Fruit fly (Drosophila melanogaster) whole organism, wandering third instar larva: Measurements from ENCODE around the gene Sf3b2.

Experiments
- Abd-B ChIP-seq: fragments of >200 bp; optimal IDR thresholded peaks from 2 replicates; lab custom pipeline; 2017; ENCODE audit warnings: missing biosample characterization, missing genetic modification characterization
- CG32264 ChIP-seq: fragments of 200-800 bp; sonication (Bioruptor generic); optimal IDR thresholded peaks from 2 replicates; lab custom pipeline; 2016; ENCODE audit warnings: missing biosample characterization, missing genetic modification characterization
- CG9705 ChIP-seq: fragments of 200-800 bp; sonication (Bioruptor generic); optimal IDR thresholded peaks from 2 replicates; lab custom pipeline; 2018; ENCODE audit warnings: missing biosample characterization, mild to moderate bottlenecking, missing genetic modification characterization
- Dfd ChIP-seq: fragments of >200 bp; optimal IDR thresholded peaks from 2 replicates; lab custom pipeline; 2017; ENCODE audit warnings: missing biosample characterization, missing genetic modification characterization
- Dif ChIP-seq: fragments of 200-275, 200-300 bp; sonication (Bioruptor generic); optimal IDR thresholded peaks from 2 replicates; lab custom pipeline; 2018; ENCODE audit warnings: missing biosample characterization, missing genetic modification characterization; ENCODE audit not compliant: partially characterized antibody
- GATAd ChIP-seq: sonication (Bioruptor generic); optimal IDR thresholded peaks from 2 replicates; lab custom pipeline; 2016; ENCODE audit warnings: missing biosample characterization, missing genetic modification characterization
- HLH106 ChIP-seq: fragments of 200-800 bp; optimal IDR thresholded peaks from 3 replicates; lab custom pipeline; 2019; ENCODE audit warnings: missing biosample characterization, mild to moderate bottlenecking, missing genetic modification characterization, moderate library complexity
- Hnf4 ChIP-seq: fragments of 200-800 bp; sonication (Bioruptor generic); optimal IDR thresholded peaks from 2 replicates; lab custom pipeline; 2016; ENCODE audit warnings: missing biosample characterization, mild to moderate bottlenecking, missing genetic modification characterization
- Hr78 ChIP-seq: fragments of >200 bp; optimal IDR thresholded peaks from 2 replicates; lab custom pipeline; 2017; ENCODE audit warnings: missing biosample characterization, missing genetic modification characterization
- Hr83 ChIP-seq: fragments of 200-300 bp; sonication (Bioruptor generic); optimal IDR thresholded peaks from 2 replicates; lab custom pipeline; 2016; ENCODE audit warnings: missing biosample characterization, mild to moderate bottlenecking, missing genetic modification characterization, moderate library complexity; ENCODE audit not compliant: poor library complexity, severe bottlenecking
- Jra ChIP-seq: sonication (Bioruptor generic); optimal IDR thresholded peaks from 2 replicates; lab custom pipeline; 2016; ENCODE audit warnings: missing biosample characterization, missing genetic modification characterization
- Mio ChIP-seq: sonication (Bioruptor generic); optimal IDR thresholded peaks from 2 replicates; lab custom pipeline; 2016; ENCODE audit warnings: missing biosample characterization, missing genetic modification characterization
- OdsH ChIP-seq: fragments of 200-800 bp; sonication (Bioruptor generic); optimal IDR thresholded peaks from 2 replicates; lab custom pipeline; 2016; ENCODE audit warnings: missing biosample characterization, mild to moderate bottlenecking, missing genetic modification characterization
- Rel ChIP-seq, 2 experiments: fragments of 200-800 bp; sonication (Bioruptor generic) in 1 of 2; optimal IDR thresholded peaks; 2 replicates in 1 of 2; 3 replicates in 1 of 2; lab custom pipeline; 2016 to 2019; ENCODE audit warnings: mild to moderate bottlenecking in 2 of 2, missing biosample characterization in 2 of 2, missing genetic modification characterization in 2 of 2, moderate library complexity in 1 of 2
- Sp1 ChIP-seq: fragments of 200-800 bp; sonication (Bioruptor generic); optimal IDR thresholded peaks from 3 replicates; lab custom pipeline; 2019; ENCODE audit warnings: missing biosample characterization, mild to moderate bottlenecking, missing genetic modification characterization, moderate library complexity
- br ChIP-seq: fragments of 200-800 bp; sonication (Bioruptor generic); optimal IDR thresholded peaks from 2 replicates; lab custom pipeline; 2016; ENCODE audit warnings: missing biosample characterization, missing genetic modification characterization
- dl ChIP-seq, 2 experiments: fragments of 175-275, 200-275 bp in 1 of 2; fragments of 200-275 bp in 1 of 2; sonication (Bioruptor generic); optimal IDR thresholded peaks; lab custom pipeline; 2018; ENCODE audit warnings: mild to moderate bottlenecking in 2 of 2, missing biosample characterization in 2 of 2, missing genetic modification characterization in 2 of 2, moderate library complexity in 2 of 2; ENCODE audit not compliant: partially characterized antibody in 2 of 2, insufficient read depth in 1 of 2
- dmrt93B ChIP-seq: fragments of 200-800 bp; sonication (Bioruptor generic); optimal IDR thresholded peaks from 2 replicates; lab custom pipeline; 2018; ENCODE audit warnings: missing biosample characterization, mild to moderate bottlenecking, missing genetic modification characterization
- ey ChIP-seq: fragments of 200-800 bp; sonication (Bioruptor generic); optimal IDR thresholded peaks from 2 replicates; lab custom pipeline; 2016; ENCODE audit warnings: missing biosample characterization, missing genetic modification characterization
- foxo ChIP-seq, 2 experiments: fragments of 200-800 bp; sonication (Bioruptor generic); optimal IDR thresholded peaks; 2 replicates in 1 of 2; 3 replicates in 1 of 2; lab custom pipeline; 2016 to 2017; ENCODE audit warnings: missing biosample characterization in 2 of 2, missing genetic modification characterization in 2 of 2
- fru ChIP-seq: fragments of 200-800 bp; sonication (Bioruptor generic); optimal IDR thresholded peaks from 3 replicates; lab custom pipeline; 2016; ENCODE audit warnings: missing biosample characterization, mild to moderate bottlenecking, missing genetic modification characterization
- h ChIP-seq: fragments of 200-800 bp; sonication (Bioruptor generic); optimal IDR thresholded peaks from 3 replicates; lab custom pipeline; 2016; ENCODE audit warnings: missing biosample characterization, mild to moderate bottlenecking, missing genetic modification characterization
- jim ChIP-seq: fragments of 175-275, 200-325 bp; sonication (Bioruptor generic); optimal IDR thresholded peaks from 2 replicates; lab custom pipeline; 2016; ENCODE audit warnings: missing biosample characterization, mild to moderate bottlenecking, missing genetic modification characterization
- lola ChIP-seq: fragments of >200 bp; optimal IDR thresholded peaks from 2 replicates; lab custom pipeline; 2017; ENCODE audit warnings: missing biosample characterization, missing genetic modification characterization
- pan ChIP-seq: fragments of >200 bp; optimal IDR thresholded peaks from 2 replicates; lab custom pipeline; 2017
- psq ChIP-seq: fragments of 200-800 bp; sonication (Bioruptor generic); optimal IDR thresholded peaks from 3 replicates; lab custom pipeline; 2017; ENCODE audit warnings: missing biosample characterization, mild to moderate bottlenecking, missing genetic modification characterization, moderate library complexity
- rgr ChIP-seq: fragments of 200-800 bp; sonication (Bioruptor generic); optimal IDR thresholded peaks from 3 replicates; lab custom pipeline; 2016; ENCODE audit warnings: missing biosample characterization, mild to moderate bottlenecking, missing genetic modification characterization
- sage ChIP-seq: fragments of 200-800 bp; sonication (Bioruptor generic); optimal IDR thresholded peaks from 2 replicates; lab custom pipeline; 2016; ENCODE audit warnings: missing biosample characterization, mild to moderate bottlenecking, missing genetic modification characterization
- sv ChIP-seq: fragments of 200-800 bp; sonication (Bioruptor generic); optimal IDR thresholded peaks from 3 replicates; lab custom pipeline; 2016; ENCODE audit warnings: missing biosample characterization, missing genetic modification characterization
- tai ChIP-seq: sonication (Bioruptor generic); optimal IDR thresholded peaks from 2 replicates; lab custom pipeline; 2016; ENCODE audit warnings: missing biosample characterization, missing genetic modification characterization
- woc ChIP-seq: sonication (Bioruptor generic); optimal IDR thresholded peaks from 2 replicates; lab custom pipeline; 2016; ENCODE audit warnings: missing biosample characterization, mild to moderate bottlenecking, missing genetic modification characterization

Gene Sf3b2

DNA sequence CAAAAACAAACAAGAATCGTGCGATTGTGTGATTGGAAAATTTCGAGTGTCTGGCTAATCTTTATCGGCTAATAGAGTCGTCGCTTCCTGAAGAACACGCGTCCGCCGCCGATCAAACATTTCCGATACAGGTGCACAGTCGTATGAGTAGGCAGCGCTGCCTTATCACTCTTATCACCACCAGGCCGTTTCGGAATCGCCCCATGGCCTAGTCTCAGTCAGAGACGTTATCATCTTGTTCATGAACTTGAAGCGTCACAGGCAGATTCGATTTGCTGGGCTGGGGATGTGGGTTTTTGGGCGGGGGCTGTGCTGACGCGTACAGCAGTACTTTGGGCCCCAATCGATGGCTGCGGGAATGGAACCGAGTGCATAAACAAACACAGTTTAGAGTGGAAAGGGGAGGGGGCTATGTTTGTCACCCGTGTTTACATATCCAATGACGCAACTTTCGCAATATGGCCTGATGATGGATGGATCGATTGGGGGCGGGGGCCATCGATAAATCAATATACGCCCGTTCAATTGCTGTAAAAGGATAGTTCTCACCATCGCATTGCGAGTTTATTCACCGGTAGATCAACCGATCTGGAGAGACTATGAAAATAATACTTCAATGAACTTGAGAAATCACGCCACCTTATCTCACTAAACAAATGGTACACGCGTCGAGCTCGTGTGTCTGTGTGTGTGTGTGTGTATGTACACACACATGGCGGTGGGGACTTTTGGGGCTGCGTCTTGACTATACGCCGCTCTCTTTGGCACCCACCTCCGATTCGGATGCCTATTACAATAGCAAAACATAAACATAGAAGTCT, 29.2 kb upstream of the Sf3b2 start:
- TF ChIP-seq fru (GFP tag; lab: Kevin White, UChicago), result peak; percentile 22
- TF ChIP-seq Jra, result no peak
- TF ChIP-seq Hr78 (GFP tag; lab: Kevin White, UChicago), result no peak
- no peak for TF ChIP-seq Dfd (GFP tag; lab: Kevin White, UChicago)
- no peak for TF ChIP-seq Abd-B (GFP tag; lab: Kevin White, UChicago)
- peak; percentile 93 for TF ChIP-seq h (GFP tag; lab: Kevin White, UChicago)
- no peak for TF ChIP-seq Mio (GFP tag; lab: Kevin White, UChicago)
- peak; percentile 11 for TF ChIP-seq rgr (GFP tag; lab: Kevin White, UChicago)
- TF ChIP-seq Hr83, result peak; percentile 52
- no peak for TF ChIP-seq Rel (GFP tag; optimal IDR thresholded peaks at IDR 0.05; lab: Kevin White, UChicago)
- peak; percentile 70 for TF ChIP-seq Rel (tag; optimal IDR thresholded peaks at IDR 0.05; lab: Kevin White, UChicago)
- TF ChIP-seq woc (GFP tag; lab: Kevin White, UChicago), result no peak
- TF ChIP-seq sv (GFP tag; lab: Kevin White, UChicago), result no peak
- TF ChIP-seq tai (GFP tag; lab: Kevin White, UChicago), result no peak
- TF ChIP-seq OdsH (GFP tag; lab: Kevin White, UChicago), result peak; percentile 14
- no peak for TF ChIP-seq CG32264 (GFP tag; lab: Kevin White, UChicago)
- TF ChIP-seq, all 38 proteins: peak for 6

DNA sequence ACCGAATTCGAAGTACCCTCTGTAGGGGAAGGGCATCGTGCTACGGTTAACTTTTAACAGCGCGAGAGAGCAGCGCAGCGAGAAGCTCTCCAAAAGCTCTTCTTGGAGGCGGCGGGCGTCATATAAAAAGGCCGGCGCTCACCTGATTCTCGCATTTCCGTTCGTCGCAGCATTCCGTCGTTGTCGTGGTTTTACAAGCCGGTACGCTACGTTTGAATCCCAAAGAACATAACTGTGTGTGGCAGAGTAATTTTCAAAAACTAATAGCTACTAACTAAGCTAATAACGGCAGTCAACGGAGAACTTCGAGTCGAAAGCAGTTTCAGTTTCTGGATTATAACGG, 27.5 kb upstream of the Sf3b2 start, which contains the start of gene FASN1:
TSS of gene FASN1 (plus strand) at position 151 of the 343 bp plus-strand sequence.
- peak; percentile 48 for TF ChIP-seq Jra
- TF ChIP-seq dl (GFP tag; optimal IDR thresholded peaks at IDR 0.05; lab: Kevin White, UChicago; ENCODE audit: insufficient read depth in 1 of 2, partially characterized antibody in 2 of 2), result no peak
- TF ChIP-seq HLH106 (tag; lab: Kevin White, UChicago), result peak; percentile 29
- peak; percentile 23 for TF ChIP-seq h (GFP tag; lab: Kevin White, UChicago)
- TF ChIP-seq Dif (GFP tag; lab: Kevin White, UChicago), result peak; percentile 72
- no peak for TF ChIP-seq OdsH (GFP tag; lab: Kevin White, UChicago)
- peak; percentile 26 for TF ChIP-seq rgr (GFP tag; lab: Kevin White, UChicago)
- TF ChIP-seq br (GFP tag; lab: Kevin White, UChicago), result peak; percentile 17
- no peak for TF ChIP-seq Mio (GFP tag; lab: Kevin White, UChicago)
- TF ChIP-seq Abd-B (GFP tag; lab: Kevin White, UChicago), result no peak
- no peak for TF ChIP-seq Rel (GFP tag; optimal IDR thresholded peaks at IDR 0.05; lab: Kevin White, UChicago)
- TF ChIP-seq Rel (tag; optimal IDR thresholded peaks at IDR 0.05; lab: Kevin White, UChicago), result peak; percentile 47
- peak; percentile 70 for TF ChIP-seq Hr83
- TF ChIP-seq jim, result no peak
- TF ChIP-seq tai (GFP tag; lab: Kevin White, UChicago), result no peak
- peak; percentile 27 for TF ChIP-seq Sp1 (GFP tag; lab: Kevin White, UChicago)

DNA sequence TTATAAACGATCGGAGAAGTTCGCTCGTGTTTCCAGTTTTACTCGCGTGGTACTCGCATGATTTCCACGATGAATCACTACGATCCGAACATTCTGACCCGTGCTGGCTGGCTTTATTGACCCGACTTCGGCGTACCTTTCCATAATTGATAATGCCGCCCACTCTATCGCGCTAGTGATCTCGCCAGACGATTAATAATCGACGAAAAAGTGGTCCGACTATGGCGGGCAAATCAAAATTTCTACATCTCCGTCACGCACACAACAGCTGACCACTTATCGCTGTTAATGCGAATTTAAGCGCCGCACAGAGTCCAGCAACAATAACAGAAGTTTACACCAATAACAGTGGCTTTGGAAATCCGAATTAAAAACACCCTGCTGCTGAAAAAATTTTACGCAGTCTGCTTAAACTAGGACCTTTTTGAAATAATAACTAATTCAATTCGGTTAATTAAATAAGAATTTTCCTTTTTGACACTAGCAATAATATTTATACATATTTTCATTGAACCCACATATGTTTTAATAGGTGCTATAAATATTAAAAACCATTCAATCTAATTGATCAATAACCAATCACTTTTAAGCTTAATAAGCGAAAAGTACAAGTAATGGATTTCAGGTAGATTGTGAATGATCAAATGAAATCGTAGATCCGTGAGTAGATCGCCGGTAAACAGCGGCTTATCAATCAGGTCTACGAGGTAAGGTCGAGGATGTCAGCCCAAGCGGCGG, 26.9 kb upstream of the Sf3b2 start:
- TF ChIP-seq lola (GFP tag; lab: Kevin White, UChicago), result no peak
- TF ChIP-seq HLH106 (tag; lab: Kevin White, UChicago), result peak; percentile 26
- no peak for TF ChIP-seq GATAd
- no peak for TF ChIP-seq Mio (GFP tag; lab: Kevin White, UChicago)
- TF ChIP-seq woc (GFP tag; lab: Kevin White, UChicago), result peak; percentile 95
- peak; percentile 55 for TF ChIP-seq dmrt93B (GFP tag; lab: Kevin White, UChicago)
- peak; percentile 60 for TF ChIP-seq sv (GFP tag; lab: Kevin White, UChicago)
- TF ChIP-seq foxo (GFP tag; optimal IDR thresholded peaks at IDR 0.05; lab: Kevin White, UChicago), result peak in 1 of 2 experiments; percentile 70
- peak; percentile 72 for TF ChIP-seq fru (GFP tag; lab: Kevin White, UChicago)
- TF ChIP-seq Rel (GFP tag; optimal IDR thresholded peaks at IDR 0.05; lab: Kevin White, UChicago), result no peak
- peak; percentile 24 for TF ChIP-seq Rel (tag; optimal IDR thresholded peaks at IDR 0.05; lab: Kevin White, UChicago)
- TF ChIP-seq Sp1 (GFP tag; lab: Kevin White, UChicago), result peak; percentile 66
- TF ChIP-seq br (GFP tag; lab: Kevin White, UChicago), result peak; percentile 53
- peak; percentile 16 for TF ChIP-seq sage (GFP tag; lab: Kevin White, UChicago)
- TF ChIP-seq dl (GFP tag; optimal IDR thresholded peaks at IDR 0.05; lab: Kevin White, UChicago; ENCODE audit: insufficient read depth in 1 of 2, partially characterized antibody in 2 of 2), result no peak
- TF ChIP-seq Hr78 (GFP tag; lab: Kevin White, UChicago), result no peak
- no peak for TF ChIP-seq Hnf4 (GFP tag; lab: Kevin White, UChicago)
- peak; percentile 67 for TF ChIP-seq OdsH (GFP tag; lab: Kevin White, UChicago)
- peak; percentile 47 for TF ChIP-seq rgr (GFP tag; lab: Kevin White, UChicago)
- peak; percentile 51 for TF ChIP-seq psq (GFP tag; lab: Kevin White, UChicago)
- TF ChIP-seq CG9705, result peak; percentile 33
- peak; percentile 38 for TF ChIP-seq h (GFP tag; lab: Kevin White, UChicago)
- TF ChIP-seq ey (GFP tag; lab: Kevin White, UChicago), result peak; percentile 58
- no peak for TF ChIP-seq pan (lab: Kevin White, UChicago)
